Worm (Caenorhabditis elegans): Measurements from ENCODE around the gene R107.2.

Gene R107.2

ce11 chrIII:8996686-8997085 lies 49.1 kb downstream of the R107.2 start, which contains the start of gene skat-1:
Gene skat-1 (minus strand): TSS chrIII:8996786.
- no peak for TF ChIP-seq W03F9.2 (tag; optimal IDR thresholded peaks at IDR 0.05)
- no peak for TF ChIP-seq him-1 (tag; optimal IDR thresholded peaks at IDR 0.05)
